Worm (Caenorhabditis elegans) whole organism, L3 larva: Measurements from ENCODE around the gene W10C6.2.
A peak's percentile ranks its signal among the peaks of the same experiment; 100 is the strongest.

ENCODE experiments used
- R02D3.7 ChIP-seq: fragments of 150-350 bp; optimal IDR thresholded peaks from 2 replicates; lab custom pipeline; 2014; ENCODE audit warnings: missing biosample characterization, missing genetic modification characterization
- ZK546.5 ChIP-seq: sonication (generic microtip); optimal IDR thresholded peaks from 2 replicates; lab custom pipeline; 2017; ENCODE audit warnings: missing biosample characterization, missing genetic modification characterization
- aly-2 ChIP-seq: fragments of 150-350 bp; optimal IDR thresholded peaks from 2 replicates; lab custom pipeline; 2014; ENCODE audit warnings: missing biosample characterization, missing genetic modification characterization
- ama-1 ChIP-seq: fragments of 150-350 bp; optimal IDR thresholded peaks from 2 replicates; lab custom pipeline; 2018
- ceh-16 ChIP-seq: sonication (generic microtip); optimal IDR thresholded peaks from 2 replicates; lab custom pipeline; 2017; ENCODE audit warnings: missing biosample characterization, missing genetic modification characterization
- ceh-28 ChIP-seq: fragments of 150-350 bp; optimal IDR thresholded peaks from 2 replicates; lab custom pipeline; 2014; ENCODE audit warnings: missing biosample characterization, missing genetic modification reagents, missing genetic modification characterization
- ceh-82 ChIP-seq: fragments of 150-350 bp; optimal IDR thresholded peaks from 2 replicates; lab custom pipeline; 2014; ENCODE audit warnings: missing biosample characterization, missing genetic modification characterization
- ceh-9 ChIP-seq: sonication (generic microtip); optimal IDR thresholded peaks from 2 replicates; lab custom pipeline; 2018; ENCODE audit warnings: missing biosample characterization, missing genetic modification characterization
- daf-12 ChIP-seq: fragments of 150-350 bp; optimal IDR thresholded peaks from 2 replicates; lab custom pipeline; 2014; ENCODE audit warnings: missing biosample characterization, missing genetic modification reagents, missing genetic modification characterization
- egl-27 ChIP-seq: sonication (generic microtip); optimal IDR thresholded peaks from 4 replicates; lab custom pipeline; 2017; ENCODE audit warnings: missing biosample characterization, missing genetic modification reagents, missing genetic modification characterization
- egl-5 ChIP-seq: fragments of 150-350 bp; optimal IDR thresholded peaks from 2 replicates; lab custom pipeline; 2017; ENCODE audit warnings: missing biosample characterization, missing genetic modification reagents, missing genetic modification characterization, inconsistent platforms
- elt-1 ChIP-seq: fragments of 150-350 bp; optimal IDR thresholded peaks from 2 replicates; lab custom pipeline; 2014; ENCODE audit warnings: missing biosample characterization, missing genetic modification characterization
- elt-2 ChIP-seq: sonication (generic microtip); optimal IDR thresholded peaks from 2 replicates; lab custom pipeline; 2016; ENCODE audit warnings: missing genetic modification reagents, mild to moderate bottlenecking, missing genetic modification characterization, missing compliant biosample characterization
- elt-3 ChIP-seq, 3 experiments: fragments of 150-350 bp in 1 of 3; sonication (generic microtip) in 2 of 3; optimal IDR thresholded peaks; 2 replicates in 2 of 3; 4 replicates in 1 of 3; lab custom pipeline; 2014 to 2017; ENCODE audit warnings: missing biosample characterization in 3 of 3, missing genetic modification characterization in 3 of 3
- eor-1 ChIP-seq, 2 experiments: fragments of 150-350 bp; optimal IDR thresholded peaks; 2 replicates each; lab custom pipeline; 2014 to 2018; ENCODE audit warnings: missing biosample characterization in 2 of 2, missing genetic modification characterization in 2 of 2
- fkh-10 ChIP-seq: sonication (generic microtip); optimal IDR thresholded peaks from 2 replicates; lab custom pipeline; 2017; ENCODE audit warnings: missing biosample characterization, missing genetic modification reagents, missing genetic modification characterization
- fkh-2 ChIP-seq: fragments of 150-350 bp; optimal IDR thresholded peaks from 2 replicates; lab custom pipeline; 2014; ENCODE audit warnings: missing biosample characterization, missing genetic modification reagents, missing genetic modification characterization
- fos-1 ChIP-seq: fragments of 150-350 bp; optimal IDR thresholded peaks from 2 replicates; lab custom pipeline; 2014; ENCODE audit warnings: missing biosample characterization, missing genetic modification characterization
- hmg-11 ChIP-seq: sonication (generic microtip); optimal IDR thresholded peaks from 2 replicates; lab custom pipeline; 2016; ENCODE audit warnings: missing genetic modification characterization, missing compliant biosample characterization
- jun-1 ChIP-seq: fragments of 150-350 bp; optimal IDR thresholded peaks from 2 replicates; lab custom pipeline; 2014; ENCODE audit warnings: missing biosample characterization, missing genetic modification reagents, missing genetic modification characterization
- lin-15B ChIP-seq: fragments of 150-350 bp; optimal IDR thresholded peaks from 2 replicates; lab custom pipeline; 2014; ENCODE audit warnings: missing biosample characterization, missing genetic modification characterization
- lin-39 ChIP-seq: fragments of 150-350 bp; optimal IDR thresholded peaks from 2 replicates; lab custom pipeline; 2018; ENCODE audit warnings: missing biosample characterization, missing genetic modification reagents, missing genetic modification characterization
- lsy-12 ChIP-seq: sonication (generic microtip); optimal IDR thresholded peaks from 2 replicates; lab custom pipeline; 2016; ENCODE audit warnings: mild to moderate bottlenecking, missing genetic modification characterization, missing compliant biosample characterization
- mdl-1 ChIP-seq: fragments of 150-350 bp; optimal IDR thresholded peaks from 2 replicates; lab custom pipeline; 2014; ENCODE audit warnings: missing biosample characterization, missing genetic modification characterization
- mml-1 ChIP-seq: fragments of 150-350 bp; sonication (generic microtip); optimal IDR thresholded peaks from 3 replicates; lab custom pipeline; 2014; ENCODE audit warnings: missing biosample characterization, missing genetic modification characterization
- nfya-1 ChIP-seq: sonication (generic microtip); optimal IDR thresholded peaks from 2 replicates; lab custom pipeline; 2017; ENCODE audit warnings: missing genetic modification characterization, mild to moderate bottlenecking, missing compliant biosample characterization, antibody characterized with exemption, moderate library complexity; ENCODE audit not compliant: insufficient read depth
- nhr-11 ChIP-seq: fragments of 150-350 bp; optimal IDR thresholded peaks from 2 replicates; lab custom pipeline; 2014; ENCODE audit warnings: missing biosample characterization, missing genetic modification characterization
- nhr-12 ChIP-seq: fragments of 150-350 bp; optimal IDR thresholded peaks from 2 replicates; lab custom pipeline; 2014; ENCODE audit warnings: missing biosample characterization, missing genetic modification characterization
- nhr-23 ChIP-seq: fragments of 150-350 bp; optimal IDR thresholded peaks from 2 replicates; lab custom pipeline; 2014; ENCODE audit warnings: missing biosample characterization, missing genetic modification reagents, missing genetic modification characterization
- nhr-237 ChIP-seq: fragments of 150-350 bp; optimal IDR thresholded peaks from 2 replicates; lab custom pipeline; 2014; ENCODE audit warnings: missing biosample characterization, missing genetic modification characterization
- nhr-25 ChIP-seq: sonication (generic microtip); optimal IDR thresholded peaks from 2 replicates; lab custom pipeline; 2017; ENCODE audit warnings: missing biosample characterization, missing genetic modification characterization
- nhr-28 ChIP-seq: fragments of 150-350 bp; optimal IDR thresholded peaks from 2 replicates; lab custom pipeline; 2014; ENCODE audit warnings: missing biosample characterization, missing genetic modification characterization
- nhr-43 ChIP-seq: sonication (generic microtip); optimal IDR thresholded peaks from 2 replicates; lab custom pipeline; 2016; ENCODE audit warnings: mild to moderate bottlenecking, missing genetic modification characterization, missing compliant biosample characterization; ENCODE audit not compliant: poor library complexity, severe bottlenecking
- nhr-67 ChIP-seq: fragments of 150-350 bp; optimal IDR thresholded peaks from 2 replicates; lab custom pipeline; 2014; ENCODE audit warnings: missing biosample characterization, missing genetic modification characterization
- nhr-76 ChIP-seq: fragments of 150-350 bp; sonication (generic microtip); optimal IDR thresholded peaks from 5 replicates; lab custom pipeline; 2014; ENCODE audit warnings: missing biosample characterization, missing genetic modification characterization
- nhr-77 ChIP-seq: fragments of 150-350 bp; optimal IDR thresholded peaks from 2 replicates; lab custom pipeline; 2014; ENCODE audit warnings: missing biosample characterization, missing genetic modification characterization
- pha-4 ChIP-seq: fragments of 150-350 bp; optimal IDR thresholded peaks from 2 replicates; lab custom pipeline; 2014; ENCODE audit warnings: missing biosample characterization, missing genetic modification reagents, missing genetic modification characterization
- pqm-1 ChIP-seq: fragments of 150-350 bp; optimal IDR thresholded peaks from 2 replicates; lab custom pipeline; 2017; ENCODE audit warnings: missing biosample characterization, missing genetic modification characterization, inconsistent platforms
- sea-2 ChIP-seq: fragments of 150-350 bp; sonication (generic microtip); optimal IDR thresholded peaks from 4 replicates; lab custom pipeline; 2014; ENCODE audit warnings: missing biosample characterization, missing genetic modification reagents, missing genetic modification characterization
- skn-1 ChIP-seq: fragments of 150-350 bp; optimal IDR thresholded peaks from 2 replicates; lab custom pipeline; 2014; ENCODE audit warnings: missing biosample characterization, missing genetic modification characterization
- snpc-4 ChIP-seq: fragments of 150-350 bp; optimal IDR thresholded peaks from 2 replicates; lab custom pipeline; 2014; ENCODE audit warnings: missing biosample characterization, missing genetic modification characterization
- tbx-2 ChIP-seq: sonication (generic microtip); optimal IDR thresholded peaks from 2 replicates; lab custom pipeline; 2016; ENCODE audit warnings: mild to moderate bottlenecking, missing genetic modification characterization, missing compliant biosample characterization
- unc-39 ChIP-seq: sonication (generic microtip); optimal IDR thresholded peaks from 4 replicates; lab custom pipeline; 2017; ENCODE audit warnings: missing biosample characterization, missing genetic modification characterization
- unc-62 ChIP-seq: fragments of 150-350 bp; sonication (generic microtip); optimal IDR thresholded peaks from 4 replicates; lab custom pipeline; 2014; ENCODE audit warnings: missing biosample characterization, missing genetic modification reagents, missing genetic modification characterization
- zag-1 ChIP-seq: fragments of 150-350 bp; optimal IDR thresholded peaks from 2 replicates; lab custom pipeline; 2014; ENCODE audit warnings: missing biosample characterization, missing genetic modification characterization
- ztf-11 ChIP-seq: fragments of 150-350 bp; optimal IDR thresholded peaks from 2 replicates; lab custom pipeline; 2014; ENCODE audit warnings: missing biosample characterization, missing genetic modification characterization
- ztf-4 ChIP-seq: fragments of 150-350 bp; optimal IDR thresholded peaks from 2 replicates; lab custom pipeline; 2014; ENCODE audit warnings: missing biosample characterization, missing genetic modification characterization

The W10C6.2 gene

DNA sequence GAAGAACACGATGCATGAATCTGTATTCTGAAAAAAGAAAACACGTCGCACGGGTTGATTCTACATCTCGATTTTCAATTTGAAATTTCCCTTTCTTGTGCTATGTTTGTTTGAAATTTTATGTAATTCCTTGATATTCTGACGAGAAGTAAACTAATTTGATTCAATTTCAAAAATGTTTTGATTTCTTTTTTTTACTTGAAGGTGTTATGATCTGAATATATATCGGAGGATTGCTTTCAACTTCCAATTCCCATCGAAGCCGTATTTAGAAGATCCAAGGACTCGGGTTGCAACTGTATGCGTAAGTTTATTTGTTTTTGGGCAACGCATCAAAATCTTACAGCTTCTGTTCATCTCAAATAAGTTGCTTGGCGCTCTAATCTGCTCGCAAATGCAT is 5.7 kb upstream of the W10C6.2 start, which contains the start of gene F40F8.1:
Gene F40F8.1, plus strand, starts transcription at position 301 of the 400 bp plus-strand sequence.
- TF ChIP-seq nhr-237 (tag; lab: Kevin White, UChicago) (no peak), nhr-28 (tag; lab: Kevin White, UChicago) (no peak)

DNA sequence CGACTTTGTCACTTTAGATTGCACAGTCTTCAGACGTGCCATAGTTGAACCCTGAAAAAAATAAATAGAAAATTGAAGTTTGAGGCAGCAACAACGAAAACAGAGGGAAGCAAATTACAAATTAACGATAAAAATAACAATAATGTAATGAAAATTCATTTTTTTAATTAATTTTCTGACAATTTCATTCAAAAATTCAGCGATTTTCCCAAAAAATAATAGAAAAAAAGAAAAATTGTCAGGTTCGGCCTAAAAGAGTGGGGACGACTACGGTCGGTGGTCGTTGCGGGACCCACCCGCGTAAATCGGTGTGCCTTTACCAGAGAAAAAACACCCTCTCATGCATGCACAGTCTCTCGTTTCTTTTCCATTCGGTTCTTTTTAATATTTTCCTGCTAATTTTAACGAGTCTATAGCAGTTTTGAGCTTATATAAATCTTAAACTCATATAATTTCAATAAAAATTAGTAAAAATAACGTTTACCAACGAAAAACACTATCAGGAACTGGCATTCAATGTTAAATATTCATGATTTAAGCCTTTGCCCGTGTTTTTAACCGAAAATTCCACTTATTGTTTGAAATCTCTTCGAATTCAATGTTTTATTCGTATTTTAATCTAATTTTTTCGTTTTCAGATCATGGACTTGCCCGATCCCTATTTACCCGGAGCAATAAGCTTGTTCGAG is 4.8 kb upstream of the W10C6.2 start, which contains the start of the genes rps-9 and lsm-1:
Gene rps-9, minus strand, starts transcription at position 51 of the 689 bp plus-strand sequence.
Gene lsm-1, plus strand, starts transcription at position 639 of the 689 bp plus-strand sequence.
- TF ChIP-seq R02D3.7 (tag; lab: Kevin White, UChicago), result no peak
- TF ChIP-seq nhr-12, result no peak
- TF ChIP-seq unc-62 (GFP tag; lab: Kevin White, UChicago), result no peak
- no peak for TF ChIP-seq nhr-76
- no peak for TF ChIP-seq nhr-11 (tag; lab: Kevin White, UChicago)
- no peak for TF ChIP-seq ceh-9 (tag; lab: Kevin White, UChicago)
- TF ChIP-seq lin-15B (tag; lab: Kevin White, UChicago), result peak; percentile 79
- TF ChIP-seq ztf-11 (tag; lab: Kevin White, UChicago), result no peak
- TF ChIP-seq fos-1 (tag; lab: Kevin White, UChicago), result no peak
- no peak for TF ChIP-seq sea-2 (GFP tag; lab: Kevin White, UChicago)
- peak; percentile 58 for TF ChIP-seq snpc-4 (tag; lab: Kevin White, UChicago)
- TF ChIP-seq fkh-10 (GFP tag; lab: Kevin White, UChicago), result peak; percentile 9
- TF ChIP-seq egl-27 (tag; lab: Kevin White, UChicago), result no peak
- TF ChIP-seq nhr-25 (tag; lab: Kevin White, UChicago), result peak; percentile 65
- TF ChIP-seq nfya-1 (tag; lab: Kevin White, UChicago), result peak; percentile 93
- TF ChIP-seq nhr-67 (tag; lab: Kevin White, UChicago), result no peak
- no peak for TF ChIP-seq zag-1 (tag; lab: Kevin White, UChicago)
- no peak for TF ChIP-seq tbx-2 (tag; lab: Kevin White, UChicago)
- no peak for TF ChIP-seq unc-39
- TF ChIP-seq daf-12 (tag; lab: Kevin White, UChicago), result no peak
- TF ChIP-seq ceh-28 (tag; lab: Kevin White, UChicago), result no peak
- peak; percentile 28 for TF ChIP-seq pqm-1 (tag; lab: Kevin White, UChicago)
- TF ChIP-seq egl-5 (tag; lab: Kevin White, UChicago), result no peak
- no peak for TF ChIP-seq skn-1 (tag; lab: Kevin White, UChicago)
- TF ChIP-seq ceh-82 (tag; lab: Kevin White, UChicago), result no peak
- no peak for TF ChIP-seq jun-1
- TF ChIP-seq elt-2 (tag; lab: Kevin White, UChicago), result peak; percentile 16
- no peak for TF ChIP-seq elt-1 (tag; lab: Kevin White, UChicago)
- no peak for TF ChIP-seq aly-2 (tag; lab: Kevin White, UChicago)
- no peak for TF ChIP-seq eor-1 (tag; optimal IDR thresholded peaks at IDR 0.05; lab: Kevin White, UChicago)
- no peak for TF ChIP-seq nhr-43 (tag; lab: Kevin White, UChicago)
- peak; percentile 35 for TF ChIP-seq hmg-11 (tag; lab: Kevin White, UChicago)
- TF ChIP-seq nhr-23 (tag; lab: Kevin White, UChicago), result peak; percentile 84
- TF ChIP-seq lsy-12 (tag; lab: Kevin White, UChicago), result peak; percentile 1
- TF ChIP-seq mml-1, result no peak
- no peak for TF ChIP-seq ZK546.5 (tag; lab: Kevin White, UChicago)
- no peak for TF ChIP-seq mdl-1 (tag; lab: Kevin White, UChicago)
- TF ChIP-seq elt-3 (tag; optimal IDR thresholded peaks at IDR 0.05; lab: Kevin White, UChicago), result no peak
- TF ChIP-seq ceh-16 (tag; lab: Kevin White, UChicago), result no peak
- no peak for TF ChIP-seq ztf-4 (tag; lab: Kevin White, UChicago)
- peak; percentile 96 for TF ChIP-seq lin-39
- no peak for TF ChIP-seq nhr-237 (tag; lab: Kevin White, UChicago)
- no peak for TF ChIP-seq ama-1 (lab: Kevin White, UChicago)
- no peak for TF ChIP-seq nhr-77
- peak; percentile 84 for TF ChIP-seq pha-4 (tag; lab: Kevin White, UChicago)
- TF ChIP-seq fkh-2 (tag; lab: Kevin White, UChicago), result no peak
- no peak for TF ChIP-seq nhr-28 (tag; lab: Kevin White, UChicago)
- TF ChIP-seq, all 47 proteins: peak for 12
